Worm (Caenorhabditis elegans) whole organism, L3 larva: ENCODE measurements around the gene sdz-15.
A peak's percentile ranks its signal among the peaks of the same experiment; 100 is the strongest.

ENCODE experiments used
- R02D3.7 ChIP-seq: fragments of 150-350 bp; optimal IDR thresholded peaks from 2 replicates; lab custom pipeline; 2014; ENCODE audit warnings: missing biosample characterization, missing genetic modification characterization
- ZK546.5 ChIP-seq: sonication (generic microtip); optimal IDR thresholded peaks from 2 replicates; lab custom pipeline; 2017; ENCODE audit warnings: missing biosample characterization, missing genetic modification characterization
- aly-2 ChIP-seq: fragments of 150-350 bp; optimal IDR thresholded peaks from 2 replicates; lab custom pipeline; 2014; ENCODE audit warnings: missing biosample characterization, missing genetic modification characterization
- ceh-16 ChIP-seq: sonication (generic microtip); optimal IDR thresholded peaks from 2 replicates; lab custom pipeline; 2017; ENCODE audit warnings: missing biosample characterization, missing genetic modification characterization
- ceh-28 ChIP-seq: fragments of 150-350 bp; optimal IDR thresholded peaks from 2 replicates; lab custom pipeline; 2014; ENCODE audit warnings: missing biosample characterization, missing genetic modification reagents, missing genetic modification characterization
- ceh-82 ChIP-seq: fragments of 150-350 bp; optimal IDR thresholded peaks from 2 replicates; lab custom pipeline; 2014; ENCODE audit warnings: missing biosample characterization, missing genetic modification characterization
- elt-2 ChIP-seq: sonication (generic microtip); optimal IDR thresholded peaks from 2 replicates; lab custom pipeline; 2016; ENCODE audit warnings: missing genetic modification reagents, mild to moderate bottlenecking, missing genetic modification characterization, missing compliant biosample characterization
- elt-3 ChIP-seq, 3 experiments: fragments of 150-350 bp in 1 of 3; sonication (generic microtip) in 2 of 3; optimal IDR thresholded peaks; 2 replicates in 2 of 3; 4 replicates in 1 of 3; lab custom pipeline; 2014 to 2017; ENCODE audit warnings: missing biosample characterization in 3 of 3, missing genetic modification characterization in 3 of 3
- fkh-10 ChIP-seq: sonication (generic microtip); optimal IDR thresholded peaks from 2 replicates; lab custom pipeline; 2017; ENCODE audit warnings: missing biosample characterization, missing genetic modification reagents, missing genetic modification characterization
- fkh-2 ChIP-seq: fragments of 150-350 bp; optimal IDR thresholded peaks from 2 replicates; lab custom pipeline; 2014; ENCODE audit warnings: missing biosample characterization, missing genetic modification reagents, missing genetic modification characterization
- hmg-11 ChIP-seq: sonication (generic microtip); optimal IDR thresholded peaks from 2 replicates; lab custom pipeline; 2016; ENCODE audit warnings: missing genetic modification characterization, missing compliant biosample characterization
- lin-15B ChIP-seq: fragments of 150-350 bp; optimal IDR thresholded peaks from 2 replicates; lab custom pipeline; 2014; ENCODE audit warnings: missing biosample characterization, missing genetic modification characterization
- lin-39 ChIP-seq: fragments of 150-350 bp; optimal IDR thresholded peaks from 2 replicates; lab custom pipeline; 2018; ENCODE audit warnings: missing biosample characterization, missing genetic modification reagents, missing genetic modification characterization
- lsy-12 ChIP-seq: sonication (generic microtip); optimal IDR thresholded peaks from 2 replicates; lab custom pipeline; 2016; ENCODE audit warnings: mild to moderate bottlenecking, missing genetic modification characterization, missing compliant biosample characterization
- mdl-1 ChIP-seq: fragments of 150-350 bp; optimal IDR thresholded peaks from 2 replicates; lab custom pipeline; 2014; ENCODE audit warnings: missing biosample characterization, missing genetic modification characterization
- mml-1 ChIP-seq: fragments of 150-350 bp; sonication (generic microtip); optimal IDR thresholded peaks from 3 replicates; lab custom pipeline; 2014; ENCODE audit warnings: missing biosample characterization, missing genetic modification characterization
- nfya-1 ChIP-seq: sonication (generic microtip); optimal IDR thresholded peaks from 2 replicates; lab custom pipeline; 2017; ENCODE audit warnings: missing genetic modification characterization, mild to moderate bottlenecking, missing compliant biosample characterization, antibody characterized with exemption, moderate library complexity; ENCODE audit not compliant: insufficient read depth
- nhr-11 ChIP-seq: fragments of 150-350 bp; optimal IDR thresholded peaks from 2 replicates; lab custom pipeline; 2014; ENCODE audit warnings: missing biosample characterization, missing genetic modification characterization
- nhr-237 ChIP-seq: fragments of 150-350 bp; optimal IDR thresholded peaks from 2 replicates; lab custom pipeline; 2014; ENCODE audit warnings: missing biosample characterization, missing genetic modification characterization
- nhr-25 ChIP-seq: sonication (generic microtip); optimal IDR thresholded peaks from 2 replicates; lab custom pipeline; 2017; ENCODE audit warnings: missing biosample characterization, missing genetic modification characterization
- nhr-43 ChIP-seq: sonication (generic microtip); optimal IDR thresholded peaks from 2 replicates; lab custom pipeline; 2016; ENCODE audit warnings: mild to moderate bottlenecking, missing genetic modification characterization, missing compliant biosample characterization; ENCODE audit not compliant: poor library complexity, severe bottlenecking
- nhr-67 ChIP-seq: fragments of 150-350 bp; optimal IDR thresholded peaks from 2 replicates; lab custom pipeline; 2014; ENCODE audit warnings: missing biosample characterization, missing genetic modification characterization
- nhr-76 ChIP-seq: fragments of 150-350 bp; sonication (generic microtip); optimal IDR thresholded peaks from 5 replicates; lab custom pipeline; 2014; ENCODE audit warnings: missing biosample characterization, missing genetic modification characterization
- pha-4 ChIP-seq: fragments of 150-350 bp; optimal IDR thresholded peaks from 2 replicates; lab custom pipeline; 2014; ENCODE audit warnings: missing biosample characterization, missing genetic modification reagents, missing genetic modification characterization
- sea-2 ChIP-seq: fragments of 150-350 bp; sonication (generic microtip); optimal IDR thresholded peaks from 4 replicates; lab custom pipeline; 2014; ENCODE audit warnings: missing biosample characterization, missing genetic modification reagents, missing genetic modification characterization
- skn-1 ChIP-seq: fragments of 150-350 bp; optimal IDR thresholded peaks from 2 replicates; lab custom pipeline; 2014; ENCODE audit warnings: missing biosample characterization, missing genetic modification characterization
- snpc-4 ChIP-seq: fragments of 150-350 bp; optimal IDR thresholded peaks from 2 replicates; lab custom pipeline; 2014; ENCODE audit warnings: missing biosample characterization, missing genetic modification characterization
- unc-39 ChIP-seq: sonication (generic microtip); optimal IDR thresholded peaks from 4 replicates; lab custom pipeline; 2017; ENCODE audit warnings: missing biosample characterization, missing genetic modification characterization
- zag-1 ChIP-seq: fragments of 150-350 bp; optimal IDR thresholded peaks from 2 replicates; lab custom pipeline; 2014; ENCODE audit warnings: missing biosample characterization, missing genetic modification characterization
- ztf-11 ChIP-seq: fragments of 150-350 bp; optimal IDR thresholded peaks from 2 replicates; lab custom pipeline; 2014; ENCODE audit warnings: missing biosample characterization, missing genetic modification characterization
- ztf-4 ChIP-seq: fragments of 150-350 bp; optimal IDR thresholded peaks from 2 replicates; lab custom pipeline; 2014; ENCODE audit warnings: missing biosample characterization, missing genetic modification characterization

The sdz-15 gene

ce11 chrIII:6508327-6508726 is 10.1 kb downstream of the sdz-15 start:
- TF ChIP-seq ceh-16 (tag; lab: Kevin White, UChicago) (no peak), nhr-43 (tag; lab: Kevin White, UChicago) (peak; percentile 76)

- TF ChIP-seq ceh-82 (no peak), nfya-1 (tag; lab: Kevin White, UChicago) (no peak), nhr-43 (tag; lab: Kevin White, UChicago) (peak; percentile 51), elt-2 (tag; lab: Kevin White, UChicago) (peak; percentile 11)
Observed at ce11 chrIII:6509301-6509700, 11.0 kb downstream of the sdz-15 start.

DNA sequence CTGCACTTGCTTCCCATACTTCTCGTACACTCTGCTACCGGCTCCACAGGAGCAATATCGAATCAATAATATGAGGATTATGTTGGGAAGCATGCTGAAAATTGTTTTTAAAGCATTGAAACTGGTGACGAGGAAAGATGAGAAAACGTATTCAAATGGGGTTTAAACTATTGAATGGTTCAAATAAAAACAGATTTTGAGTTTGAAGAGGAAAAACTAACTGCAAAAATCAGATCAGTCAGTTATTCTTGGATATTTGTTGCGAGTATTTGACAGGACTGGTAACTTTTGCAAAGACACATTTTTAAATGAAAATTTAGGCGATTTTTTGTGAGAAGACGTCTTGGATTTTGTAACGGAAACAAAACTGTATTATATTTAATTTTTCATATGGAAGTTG is 16.4 kb downstream of the sdz-15 start, which contains the start of gene acr-5:
TSS of gene acr-5 (minus strand) at position 101 of the 400 bp plus-strand sequence.
- TF ChIP-seq ceh-28 (tag; lab: Kevin White, UChicago) (no peak), ztf-4 (no peak), mml-1 (tag; lab: Kevin White, UChicago) (no peak)

- TF ChIP-seq elt-3 (tag; optimal IDR thresholded peaks at IDR 0.05; lab: Kevin White, UChicago) (no peak), skn-1 (no peak), ceh-16 (tag; lab: Kevin White, UChicago) (no peak), unc-39 (tag; lab: Kevin White, UChicago) (no peak), ceh-82 (no peak), nhr-11 (tag; lab: Kevin White, UChicago) (no peak), elt-2 (tag; lab: Kevin White, UChicago) (no peak), pha-4 (tag; lab: Kevin White, UChicago) (no peak), nhr-25 (tag; lab: Kevin White, UChicago) (no peak), fkh-2 (tag; lab: Kevin White, UChicago) (no peak), aly-2 (tag; lab: Kevin White, UChicago) (no peak), zag-1 (tag; lab: Kevin White, UChicago) (no peak), sea-2 (GFP tag; lab: Kevin White, UChicago) (no peak), fkh-10 (GFP tag; lab: Kevin White, UChicago) (no peak), snpc-4 (tag; lab: Kevin White, UChicago) (no peak), lin-15B (tag; lab: Kevin White, UChicago) (no peak)
Observed at ce11 chrIII:6519949-6520348, 21.7 kb downstream of the sdz-15 start, which contains the start of gene C09E7.10. Gene C09E7.10, minus strand, starts transcription at chrIII:6520049.

- no peak for TF ChIP-seq lin-39
- no peak for TF ChIP-seq ceh-82
- no peak for TF ChIP-seq pha-4 (tag; lab: Kevin White, UChicago)
- no peak for TF ChIP-seq lin-15B (tag; lab: Kevin White, UChicago)
- no peak for TF ChIP-seq R02D3.7
- TF ChIP-seq nfya-1 (tag; lab: Kevin White, UChicago): no peak
- no peak for TF ChIP-seq snpc-4 (tag; lab: Kevin White, UChicago)
- no peak for TF ChIP-seq nhr-67 (tag; lab: Kevin White, UChicago)
- TF ChIP-seq elt-3 (tag; optimal IDR thresholded peaks at IDR 0.05; lab: Kevin White, UChicago): no peak
- no peak for TF ChIP-seq lsy-12
- no peak for TF ChIP-seq ZK546.5 (tag; lab: Kevin White, UChicago)
- no peak for TF ChIP-seq hmg-11 (tag; lab: Kevin White, UChicago)
- no peak for TF ChIP-seq ztf-11 (tag; lab: Kevin White, UChicago)
- TF ChIP-seq mdl-1 (tag; lab: Kevin White, UChicago): no peak
- no peak for TF ChIP-seq aly-2 (tag; lab: Kevin White, UChicago)
- no peak for TF ChIP-seq nhr-237 (tag; lab: Kevin White, UChicago)
Observed at ce11 chrIII:6525557-6525956, 27.3 kb downstream of the sdz-15 start, which contains the start of gene oig-1. Gene oig-1, minus strand, starts transcription at chrIII:6525657.

- TF ChIP-seq nhr-67 (tag; lab: Kevin White, UChicago) (no peak), nhr-76 (tag; lab: Kevin White, UChicago) (no peak)
Observed at ce11 chrIII:6527902-6528301, 29.6 kb downstream of the sdz-15 start, which contains the start of gene pqn-10. Gene pqn-10, plus strand, starts transcription at chrIII:6528202.
